Worm (Caenorhabditis elegans): Measurements from ENCODE around the gene hsp-3.

DNA sequence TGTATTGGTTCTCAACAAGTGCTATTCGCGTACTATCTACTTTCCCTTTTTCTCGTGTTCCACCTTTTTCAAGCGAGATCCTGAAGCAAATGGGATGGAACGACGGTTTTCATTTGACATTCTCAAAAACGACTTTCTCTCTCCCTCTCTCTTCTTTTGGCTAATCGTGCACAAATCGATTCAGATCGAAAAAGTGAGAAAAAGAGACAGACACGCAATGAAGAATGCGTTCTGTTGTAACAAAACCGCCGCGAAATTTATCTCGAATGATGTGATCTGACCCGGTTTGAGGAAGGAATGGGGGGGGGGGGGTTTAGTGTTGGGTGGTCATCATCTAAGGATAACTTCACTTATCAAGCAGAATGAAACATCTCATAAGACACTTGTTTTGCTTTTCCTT lies 27.5 kb downstream of the hsp-3 start:
- TF ChIP-seq pha-2 (tag; optimal IDR thresholded peaks at IDR 0.05) (no peak), fax-1 (tag; optimal IDR thresholded peaks at IDR 0.05) (no peak), nfya-1 (tag; optimal IDR thresholded peaks at IDR 0.05) (no peak), unc-55 (GFP tag; optimal IDR thresholded peaks at IDR 0.05) (no peak), ceh-6 (GFP tag; optimal IDR thresholded peaks at IDR 0.05) (no peak), dmd-4 (tag; optimal IDR thresholded peaks at IDR 0.05; ENCODE audit: borderline replicate concordance) (no peak), sdc-2 (tag; optimal IDR thresholded peaks at IDR 0.05) (no peak), rnt-1 (tag; optimal IDR thresholded peaks at IDR 0.05) (no peak), eyg-1 (tag; optimal IDR thresholded peaks at IDR 0.05) (no peak), ceh-9 (tag; optimal IDR thresholded peaks at IDR 0.05) (no peak), C38D4.7 (GFP tag; optimal IDR thresholded peaks at IDR 0.05) (no peak), lin-11 (tag; optimal IDR thresholded peaks at IDR 0.05) (no peak)

Measured in whole organism, late embryonic.